Fruit fly (Drosophila melanogaster) whole organism, embryonic: Measurements from ENCODE around the gene CG12177.

Experiments used
- Ada2b ChIP-seq: fragments of 200-800 bp; sonication (Bioruptor generic); IDR thresholded peaks from 2 replicates; pipeline ENCODE4 v1.3.6; 2022; ENCODE audit warnings: missing biosample characterization, missing genetic modification characterization
- Awh ChIP-seq: fragments of 200-800 bp; sonication (Bioruptor generic); IDR thresholded peaks from 2 replicates; pipeline ENCODE4, ENCODE4 v1.3.6; 2022; ENCODE audit warnings: missing biosample characterization, missing genetic modification characterization
- CG10267 ChIP-seq: fragments of 200-800 bp; sonication (Bioruptor generic); optimal IDR thresholded peaks from 2 replicates; lab custom pipeline; 2018; ENCODE audit warnings: missing biosample characterization, mild to moderate bottlenecking, missing genetic modification characterization, moderate library complexity
- CG11504 ChIP-seq: fragments of 200-800 bp; sonication (Bioruptor generic); optimal IDR thresholded peaks from 3 replicates; lab custom pipeline; 2019; ENCODE audit warnings: missing biosample characterization, mild to moderate bottlenecking, missing genetic modification characterization, moderate library complexity
- CG13624 ChIP-seq: fragments of 200-800 bp; sonication (Bioruptor generic); optimal IDR thresholded peaks from 2 replicates; lab custom pipeline; 2016; ENCODE audit warnings: missing biosample characterization, missing genetic modification characterization
- CG14667 ChIP-seq: fragments of 200-800 bp; sonication (Bioruptor generic); IDR thresholded peaks from 2 replicates; pipeline ENCODE4 v1.3.6; 2022; ENCODE audit warnings: missing biosample characterization, missing genetic modification characterization
- CG15011 ChIP-seq: fragments of 200-800 bp; sonication (Bioruptor generic); optimal IDR thresholded peaks from 3 replicates; lab custom pipeline; 2018; ENCODE audit warnings: missing biosample characterization, mild to moderate bottlenecking, missing genetic modification characterization
- CG15696 ChIP-seq: fragments of 200-800 bp; sonication (Bioruptor generic); optimal IDR thresholded peaks from 2 replicates; lab custom pipeline; 2019; ENCODE audit warnings: missing biosample characterization, mild to moderate bottlenecking, missing genetic modification characterization, moderate library complexity
- CG16815 ChIP-seq: fragments of 200-800 bp; sonication (Bioruptor generic); optimal IDR thresholded peaks from 3 replicates; lab custom pipeline; 2017; ENCODE audit warnings: missing biosample characterization, mild to moderate bottlenecking, missing genetic modification characterization
- CG17912 ChIP-seq: fragments of 200-800 bp; sonication (Bioruptor generic); optimal IDR thresholded peaks from 2 replicates; lab custom pipeline; 2018; ENCODE audit warnings: missing biosample characterization, mild to moderate bottlenecking, missing genetic modification characterization
- CG18011 ChIP-seq: fragments of 200-800 bp; sonication (Bioruptor generic); optimal IDR thresholded peaks from 2 replicates; lab custom pipeline; 2017; ENCODE audit warnings: missing biosample characterization, missing genetic modification characterization, mild to moderate bottlenecking, moderate library complexity, missing genotype
- CG18764 ChIP-seq: fragments of 200-800 bp; sonication (Bioruptor generic); optimal IDR thresholded peaks from 3 replicates; lab custom pipeline; 2016; ENCODE audit warnings: missing biosample characterization, missing genetic modification characterization
- CG31388 ChIP-seq: fragments of 200-800 bp; sonication (Bioruptor generic); optimal IDR thresholded peaks from 2 replicates; lab custom pipeline; 2016; ENCODE audit warnings: missing biosample characterization, missing genetic modification characterization
- CG31441 ChIP-seq: fragments of 200-800 bp; sonication (Bioruptor generic); IDR thresholded peaks from 2 replicates; pipeline ENCODE4 v1.3.6; 2022; ENCODE audit warnings: missing biosample characterization, missing genetic modification characterization
- CG32767 ChIP-seq: fragments of 200-800 bp; sonication (Bioruptor generic); IDR thresholded peaks from 2 replicates; pipeline ENCODE4 v1.3.6; 2022; ENCODE audit warnings: missing biosample characterization, missing genetic modification characterization
- CG32772 ChIP-seq: fragments of 200-800 bp; sonication (Bioruptor generic); IDR thresholded peaks from 2 replicates; pipeline ENCODE4 v1.3.6; 2022; ENCODE audit warnings: missing biosample characterization, missing genetic modification characterization
- CG3407 ChIP-seq: fragments of 200-800 bp; sonication (Bioruptor generic); optimal IDR thresholded peaks from 2 replicates; lab custom pipeline; 2018; ENCODE audit warnings: missing biosample characterization, mild to moderate bottlenecking, missing genetic modification characterization
- CG4328 ChIP-seq: fragments of 200-800 bp; sonication (Bioruptor generic); optimal IDR thresholded peaks from 3 replicates; lab custom pipeline; 2017; ENCODE audit warnings: missing biosample characterization, missing genetic modification reagents, missing genetic modification characterization
- CG4617 ChIP-seq: fragments of 200-800 bp; sonication (Bioruptor generic); optimal IDR thresholded peaks from 3 replicates; lab custom pipeline; 2016; ENCODE audit warnings: missing biosample characterization, missing genetic modification characterization, borderline replicate concordance
- CG5180 ChIP-seq: fragments of 200-800 bp; sonication (Bioruptor generic); optimal IDR thresholded peaks from 3 replicates; lab custom pipeline; 2017; ENCODE audit warnings: missing biosample characterization, missing genetic modification characterization, mild to moderate bottlenecking, moderate library complexity, missing genetic modification reagents
- CG7271 ChIP-seq: fragments of 200-800 bp; sonication (Bioruptor generic); optimal IDR thresholded peaks from 2 replicates; lab custom pipeline; 2018; ENCODE audit warnings: missing biosample characterization, mild to moderate bottlenecking, missing genetic modification characterization, moderate library complexity
- CG7745 ChIP-seq: fragments of 200-800 bp; sonication (Bioruptor generic); optimal IDR thresholded peaks from 2 replicates; lab custom pipeline; 2018; ENCODE audit warnings: missing biosample characterization, mild to moderate bottlenecking, missing genetic modification characterization, moderate library complexity
- CG7786 ChIP-seq: fragments of 200-800 bp; sonication (Bioruptor generic); optimal IDR thresholded peaks from 2 replicates; lab custom pipeline; 2016; ENCODE audit warnings: missing biosample characterization, missing genetic modification characterization
- Dad ChIP-seq: fragments of 200-800 bp; sonication (Bioruptor generic); optimal IDR thresholded peaks from 3 replicates; lab custom pipeline; 2016; ENCODE audit warnings: missing biosample characterization, missing genetic modification characterization
- Dll ChIP-seq: fragments of 200-800 bp; sonication (Bioruptor generic); IDR thresholded peaks from 4 replicates; pipeline ENCODE4 v1.3.6; 2022; ENCODE audit warnings: missing biosample characterization, missing genetic modification characterization; ENCODE audit not compliant: partially characterized antibody
- Drgx ChIP-seq: fragments of 200-800 bp; sonication (Bioruptor generic); IDR thresholded peaks from 2 replicates; pipeline ENCODE4 v1.3.6; 2022; ENCODE audit warnings: missing biosample characterization, missing genetic modification characterization
- Fer3 ChIP-seq: fragments of 200-800 bp; sonication (Bioruptor generic); optimal IDR thresholded peaks from 2 replicates; lab custom pipeline; 2018; ENCODE audit warnings: missing biosample characterization, mild to moderate bottlenecking, missing genetic modification characterization, moderate library complexity
- GATAe ChIP-seq: fragments of 200-800 bp; sonication (Bioruptor generic); conservative IDR thresholded peaks from 2 replicates; pipeline ENCODE4 v1.3.6; 2022; ENCODE audit warnings: missing biosample characterization, missing genetic modification characterization
- HLH54F ChIP-seq: fragments of 200-800 bp; sonication (Bioruptor generic); optimal IDR thresholded peaks from 3 replicates; lab custom pipeline; 2016; ENCODE audit warnings: missing biosample characterization, missing genetic modification characterization
- Hmr ChIP-seq: fragments of 200-800 bp; sonication (Bioruptor generic); optimal IDR thresholded peaks from 3 replicates; lab custom pipeline; 2017; ENCODE audit warnings: mild to moderate bottlenecking, missing biosample characterization, missing genetic modification reagents, missing genetic modification characterization
- Hsf ChIP-seq: fragments of 200-800 bp; sonication (Bioruptor generic); optimal IDR thresholded peaks from 3 replicates; lab custom pipeline; 2016; ENCODE audit warnings: missing biosample characterization, missing genetic modification characterization
- Max ChIP-seq: fragments of 200-800 bp; sonication (Bioruptor generic); optimal IDR thresholded peaks from 2 replicates; lab custom pipeline; 2016; ENCODE audit warnings: missing biosample characterization, mild to moderate bottlenecking, missing genetic modification characterization
- Pdp1 ChIP-seq, 2 experiments: fragments of 200-800 bp; sonication (Bioruptor generic); optimal IDR thresholded peaks; 3 replicates each; lab custom pipeline; 2016; ENCODE audit warnings: missing biosample characterization in 2 of 2, missing genetic modification characterization in 2 of 2, mild to moderate bottlenecking in 1 of 2, moderate library complexity in 1 of 2
- Spps ChIP-seq: fragments of 200-800 bp; sonication (Bioruptor generic); optimal IDR thresholded peaks from 2 replicates; lab custom pipeline; 2018; ENCODE audit warnings: missing biosample characterization, mild to moderate bottlenecking, missing genetic modification characterization
- ac ChIP-seq: fragments of 200-800 bp; sonication (Bioruptor generic); optimal IDR thresholded peaks from 3 replicates; lab custom pipeline; 2017; ENCODE audit warnings: missing biosample characterization, mild to moderate bottlenecking, missing genetic modification characterization
- bcd ChIP-seq: fragments of 200-800 bp; sonication (Bioruptor generic); optimal IDR thresholded peaks from 2 replicates; lab custom pipeline; 2017; ENCODE audit warnings: missing biosample characterization, mild to moderate bottlenecking, missing genetic modification characterization
- chif ChIP-seq, 2 experiments: fragments of 200-800 bp; sonication (Bioruptor generic); optimal IDR thresholded peaks; 3 replicates each; lab custom pipeline; 2016; ENCODE audit warnings: missing biosample characterization in 2 of 2, missing genetic modification characterization in 2 of 2
- dan ChIP-seq: fragments of 200-800 bp; sonication (Bioruptor generic); IDR thresholded peaks from 2 replicates; pipeline ENCODE4 v1.3.6; 2022; ENCODE audit warnings: missing biosample characterization, missing genetic modification characterization
- ftz-f1 ChIP-seq: fragments of 200-800 bp; sonication (Bioruptor generic); optimal IDR thresholded peaks from 2 replicates; lab custom pipeline; 2016; ENCODE audit warnings: missing biosample characterization, missing genetic modification characterization
- hb ChIP-seq: fragments of 200-800 bp; sonication (Bioruptor generic); IDR thresholded peaks from 3 replicates; pipeline ENCODE4 v1.3.6; 2022; ENCODE audit warnings: missing biosample characterization, missing genetic modification characterization; ENCODE audit not compliant: partially characterized antibody
- ind ChIP-seq: fragments of 200-800 bp; sonication (Bioruptor generic); optimal IDR thresholded peaks from 3 replicates; lab custom pipeline; 2016; ENCODE audit warnings: missing biosample characterization, missing genetic modification characterization
- jumu ChIP-seq: fragments of 200-800 bp; sonication (Bioruptor generic); optimal IDR thresholded peaks from 3 replicates; lab custom pipeline; 2016; ENCODE audit warnings: missing biosample characterization, missing genetic modification characterization
- kni ChIP-seq: fragments of 200-800 bp; sonication (Bioruptor generic); optimal IDR thresholded peaks from 3 replicates; lab custom pipeline; 2017; ENCODE audit warnings: mild to moderate bottlenecking, missing biosample characterization, missing genetic modification reagents, missing genetic modification characterization
- pita ChIP-seq: fragments of 200-800 bp; sonication (Bioruptor generic); optimal IDR thresholded peaks from 2 replicates; lab custom pipeline; 2017; ENCODE audit warnings: missing biosample characterization, mild to moderate bottlenecking, missing genetic modification characterization
- row ChIP-seq: fragments of 200-800 bp; sonication (Bioruptor generic); IDR thresholded peaks from 3 replicates; pipeline ENCODE4 v1.3.6; 2022; ENCODE audit warnings: missing biosample characterization, missing genetic modification characterization
- sima ChIP-seq: fragments of 200-800 bp; sonication (Bioruptor generic); optimal IDR thresholded peaks from 2 replicates; lab custom pipeline; 2016; ENCODE audit warnings: missing biosample characterization, missing genetic modification characterization
- sisA ChIP-seq: fragments of 200-800 bp; sonication (Bioruptor generic); IDR thresholded peaks from 2 replicates; pipeline ENCODE4 v1.3.6; 2022; ENCODE audit warnings: missing biosample characterization, missing genetic modification characterization
- sug ChIP-seq: fragments of 200-800 bp; optimal IDR thresholded peaks from 2 replicates; lab custom pipeline; 2019; ENCODE audit warnings: missing biosample characterization, mild to moderate bottlenecking, missing genetic modification characterization, moderate library complexity
- tio ChIP-seq: fragments of 200-800 bp; sonication (Bioruptor generic); optimal IDR thresholded peaks from 2 replicates; lab custom pipeline; 2017; ENCODE audit warnings: missing biosample characterization, missing genetic modification characterization, inconsistent platforms
- trem ChIP-seq: fragments of 200-800 bp; optimal IDR thresholded peaks from 3 replicates; lab custom pipeline; 2019; ENCODE audit warnings: missing biosample characterization, mild to moderate bottlenecking, missing genetic modification characterization, moderate library complexity

The CG12177 gene

DNA sequence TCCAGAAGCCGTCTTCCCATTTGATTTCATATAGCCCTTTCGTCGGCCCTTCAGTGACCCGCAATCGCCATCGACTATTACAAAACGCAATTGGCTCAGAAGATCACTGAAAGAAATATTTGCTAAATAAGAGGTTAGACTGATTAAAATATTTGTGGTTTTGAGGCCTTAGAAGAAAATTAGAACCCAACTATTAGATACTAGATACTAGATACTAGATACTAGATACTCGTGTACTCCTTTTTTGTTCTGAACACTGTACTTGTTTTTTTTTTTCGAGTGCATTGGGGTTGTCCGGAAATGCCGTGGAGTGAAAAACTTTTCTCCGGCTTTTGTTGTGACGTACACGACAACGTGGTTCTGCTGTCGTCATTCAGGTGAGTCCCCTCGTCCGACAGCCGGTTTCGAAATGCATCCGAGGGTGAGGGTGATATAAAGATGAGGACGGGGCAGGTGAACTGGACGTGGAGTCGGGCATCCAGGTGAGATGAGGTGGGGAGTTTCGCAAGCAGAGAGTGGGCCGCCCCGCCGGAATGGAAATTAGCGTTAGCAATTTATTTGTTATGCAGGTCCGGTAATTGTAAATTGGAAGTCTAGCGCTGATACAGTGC lies 49.9 kb downstream of the CG12177 start (continued):
- TF ChIP-seq kni (GFP tag; lab: Kevin White, UChicago) (no peak), trem (tag; lab: Kevin White, UChicago) (no peak), pita (no peak), CG3407 (GFP tag; lab: Kevin White, UChicago) (no peak), HLH54F (GFP tag; lab: Kevin White, UChicago) (no peak), Max (GFP tag; lab: Kevin White, UChicago) (no peak), CG14667 (GFP tag; lab: Robert Waterston, UW) (0 out of 2 replicates have a peak, but pooled peaks have one; percentile 7), CG7786 (peak; percentile 32), Ada2b (GFP tag; lab: Robert Waterston, UW) (peak; percentile 22; the same call in 1 of the 2 replicates), CG7745 (tag; lab: Kevin White, UChicago) (no peak), chif (GFP tag; optimal IDR thresholded peaks at IDR 0.05; lab: Kevin White, UChicago) (peak; percentile 47 to 63), Awh (GFP tag; lab: Robert Waterston, UW) (no peak), ind (peak; percentile 28), Spps (no peak), CG17912 (no peak), row (GFP tag; lab: Robert Waterston, UW) (peak; percentile 41; the same call in 1 of the 3 replicates), CG31441 (peak; percentile 38; the same call in 1 of the 2 replicates), CG32767 (GFP tag; lab: Robert Waterston, UW) (no peak), CG11504 (tag; lab: Kevin White, UChicago) (peak; percentile 58), CG31388 (no peak), CG18764 (GFP tag; lab: Kevin White, UChicago) (no peak), Dad (GFP tag; lab: Kevin White, UChicago) (no peak), CG4617 (no peak), tio (GFP tag; lab: Kevin White, UChicago) (peak; percentile 18), ftz-f1 (GFP tag; lab: Kevin White, UChicago) (no peak), CG15011 (GFP tag; lab: Kevin White, UChicago) (no peak), Hmr (GFP tag; lab: Kevin White, UChicago) (peak; percentile 5), GATAe (GFP tag; lab: Robert Waterston, UW) (no peak), CG10267 (tag; lab: Kevin White, UChicago) (peak; percentile 16), sug (tag; lab: Kevin White, UChicago) (no peak), CG13624 (GFP tag; lab: Kevin White, UChicago) (no peak), bcd (GFP tag; lab: Kevin White, UChicago) (no peak), Dll (GFP tag; lab: Robert Waterston, UW) (no peak), CG5180 (GFP tag; lab: Kevin White, UChicago) (no peak), sisA (GFP tag; lab: Robert Waterston, UW) (no peak; the same call in 1 of the 2 replicates), CG4328 (GFP tag; lab: Kevin White, UChicago) (no peak), CG7271 (no peak), Fer3 (tag; lab: Kevin White, UChicago) (no peak), CG32772 (GFP tag; lab: Robert Waterston, UW) (no peak), CG18011 (GFP tag; lab: Kevin White, UChicago) (no peak), jumu (GFP tag; lab: Kevin White, UChicago) (no peak), hb (no peak), Drgx (GFP tag; lab: Robert Waterston, UW) (0 out of 2 replicates have a peak, but pooled peaks have one; percentile 8), CG15696 (tag; lab: Kevin White, UChicago) (no peak), ac (no peak), sima (GFP tag; lab: Kevin White, UChicago) (no peak), CG16815 (no peak), Pdp1 (GFP tag; optimal IDR thresholded peaks at IDR 0.05; lab: Kevin White, UChicago) (peak; percentile 6 to 33), Hsf (peak; percentile 7), dan (no peak)
